Worm (Caenorhabditis elegans): Measurements from ENCODE around the gene tbc-14.

DNA sequence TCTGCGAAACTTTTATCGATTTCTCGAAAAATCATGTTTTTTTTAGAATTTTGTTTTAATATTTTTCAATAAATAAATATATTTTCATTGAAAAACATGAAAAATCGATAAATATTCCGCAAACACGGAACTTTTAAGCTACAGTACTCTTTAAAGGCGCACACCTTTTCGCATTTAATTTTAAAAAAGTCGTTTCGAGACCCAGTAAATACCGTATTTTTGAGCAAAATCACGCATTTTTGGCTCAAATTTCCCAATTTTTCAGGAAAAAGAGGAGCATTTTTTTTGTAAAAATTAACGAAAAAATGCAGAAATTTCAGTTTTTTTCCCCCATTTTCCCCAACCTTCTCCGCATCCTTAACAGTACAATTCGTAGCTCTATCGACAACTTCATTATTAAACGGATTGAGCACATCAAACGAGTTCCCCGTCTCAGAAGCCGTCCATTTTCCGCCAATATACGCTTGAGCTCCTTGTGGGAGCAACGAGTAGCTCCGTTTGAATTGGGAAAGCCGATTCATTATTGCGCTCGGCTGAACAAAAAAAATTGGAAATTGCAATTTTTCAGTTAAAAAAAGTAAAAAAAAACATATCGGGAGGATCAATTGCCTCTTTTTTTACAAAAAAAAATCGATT lies 44.0 kb upstream of the tbc-14 start, which contains the start of gene alh-7:
- TF ChIP-seq blmp-1 (tag; optimal IDR thresholded peaks at IDR 0.05) (no peak), pha-4 (tag; optimal IDR thresholded peaks at IDR 0.05) (no peak), snpc-4 (tag; optimal IDR thresholded peaks at IDR 0.05) (no peak), nhr-12 (tag; optimal IDR thresholded peaks at IDR 0.05) (no peak), M03D4.4 (tag; optimal IDR thresholded peaks at IDR 0.05) (no peak), mab-5 (tag; optimal IDR thresholded peaks at IDR 0.05) (no peak), unc-62 (GFP tag; optimal IDR thresholded peaks at IDR 0.05) (no peak), lin-13 (tag; optimal IDR thresholded peaks at IDR 0.05) (no peak), hlh-1 (tag; optimal IDR thresholded peaks at IDR 0.05) (no peak)
